Worm (Caenorhabditis elegans): ENCODE results near the gene tkr-3.
"Not testable (repeated sequence)": the region's sequence is repeated elsewhere in the genome, so short reads cannot be mapped to it uniquely, and the experiment has no call there.

DNA sequence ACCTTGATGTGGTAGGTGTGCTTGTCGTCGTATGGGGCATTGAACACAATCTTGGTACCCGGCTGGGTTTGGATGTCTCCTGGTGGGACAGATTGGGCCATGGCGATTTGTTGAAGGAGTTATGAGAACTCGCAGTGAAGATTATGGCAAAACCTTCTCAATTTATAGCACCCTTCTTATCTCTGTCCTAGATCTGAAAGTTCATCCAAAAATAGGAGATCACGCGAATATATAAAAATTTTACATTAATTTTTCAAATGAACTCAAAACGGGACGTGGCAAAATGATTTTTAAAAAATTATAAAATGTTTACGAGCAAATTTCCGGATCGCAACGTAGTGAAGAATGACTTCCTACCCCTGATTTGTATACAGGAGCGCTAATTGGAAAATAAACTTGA lies 56.9 kb downstream of the tkr-3 start, which contains the start of gene msp-53:
- not testable (repeated sequence) for TF ChIP-seq sea-1 (GFP tag; conservative IDR thresholded peaks at IDR 0.05); tra-4 (tag; optimal IDR thresholded peaks at IDR 0.05); ceh-36 (tag; optimal IDR thresholded peaks at IDR 0.05); hmg-4 (GFP tag; optimal IDR thresholded peaks at IDR 0.05); flt-1 (GFP tag; IDR thresholded peaks at IDR 0.05); ama-1 (optimal IDR thresholded peaks at IDR 0.05); B0310.2 (tag; optimal IDR thresholded peaks at IDR 0.05)
